Worm (Caenorhabditis elegans) whole organism, early embryonic: Measurements from ENCODE around the gene srd-47.

ENCODE experiments used
- B0310.2 ChIP-seq: sonication (generic microtip); optimal IDR thresholded peaks from 2 replicates; lab custom pipeline; 2016; ENCODE audit warnings: mild to moderate bottlenecking, missing genetic modification characterization, missing compliant biosample characterization
- F13C5.2 ChIP-seq: sonication (generic microtip); optimal IDR thresholded peaks from 2 replicates; lab custom pipeline; 2017; ENCODE audit warnings: mild to moderate bottlenecking, missing genetic modification characterization, inconsistent platforms, missing compliant biosample characterization
- aly-1 ChIP-seq: sonication (generic microtip); optimal IDR thresholded peaks from 2 replicates; lab custom pipeline; 2016; ENCODE audit warnings: missing genetic modification characterization, missing compliant biosample characterization
- ama-1 ChIP-seq: fragments of 150-350 bp; optimal IDR thresholded peaks from 2 replicates; lab custom pipeline; 2014
- ceh-13 ChIP-seq: fragments of 200-800 bp; sonication (Bioruptor generic); optimal IDR thresholded peaks from 2 replicates; lab custom pipeline; 2018; ENCODE audit warnings: mild to moderate bottlenecking, missing genetic modification characterization, missing compliant biosample characterization
- ceh-36 ChIP-seq: sonication (generic microtip); optimal IDR thresholded peaks from 2 replicates; lab custom pipeline; 2016; ENCODE audit warnings: missing genetic modification characterization, inconsistent platforms, missing compliant biosample characterization
- ets-7 ChIP-seq: sonication (generic microtip); optimal IDR thresholded peaks from 2 replicates; lab custom pipeline; 2016; ENCODE audit warnings: missing genotype, missing genetic modification characterization, missing compliant biosample characterization
- flt-1 ChIP-seq: fragments of 200-800 bp; sonication (Bioruptor generic); IDR thresholded peaks from 2 replicates; pipeline ENCODE4 v1.3.6; 2022; ENCODE audit warnings: missing genetic modification characterization, missing compliant biosample characterization
- hmbx-1 ChIP-seq: sonication (generic microtip); optimal IDR thresholded peaks from 2 replicates; lab custom pipeline; 2016; ENCODE audit warnings: mild to moderate bottlenecking, missing genetic modification characterization, missing compliant biosample characterization
- hmg-4 ChIP-seq: fragments of 200-800 bp; sonication (Bioruptor generic); optimal IDR thresholded peaks from 2 replicates; lab custom pipeline; 2018; ENCODE audit warnings: mild to moderate bottlenecking, missing genetic modification characterization, missing compliant biosample characterization
- hnd-1 ChIP-seq: sonication (generic microtip); optimal IDR thresholded peaks from 2 replicates; lab custom pipeline; 2016; ENCODE audit warnings: missing genetic modification characterization, missing compliant biosample characterization
- pes-1 ChIP-seq: fragments of 200-800 bp; sonication (Bioruptor generic); IDR thresholded peaks from 2 replicates; pipeline ENCODE4 v1.3.6; 2022; ENCODE audit warnings: missing genetic modification reagents, missing genetic modification characterization, missing compliant biosample characterization
- scrt-1 ChIP-seq: fragments of 200-800 bp; sonication (Bioruptor generic); IDR thresholded peaks from 2 replicates; pipeline ENCODE4 v1.3.6; 2022; ENCODE audit warnings: missing genetic modification characterization, missing compliant biosample characterization
- sea-1 ChIP-seq: fragments of 200-800 bp; sonication (Bioruptor generic); conservative IDR thresholded peaks from 2 replicates; pipeline ENCODE4 v1.3.6; 2022; ENCODE audit warnings: missing genetic modification characterization, missing compliant biosample characterization
- tbx-11 ChIP-seq: fragments of 200-800 bp; sonication (Bioruptor generic); IDR thresholded peaks from 2 replicates; pipeline ENCODE4 v1.3.6; 2022; ENCODE audit warnings: missing genetic modification characterization, missing compliant biosample characterization
- tbx-37 ChIP-seq: fragments of 200-800 bp; sonication (Bioruptor generic); conservative IDR thresholded peaks from 2 replicates; pipeline ENCODE4 v1.3.6; 2022; ENCODE audit warnings: missing genetic modification reagents, missing genetic modification characterization, missing compliant biosample characterization
- tra-4 ChIP-seq: sonication (generic microtip); optimal IDR thresholded peaks from 2 replicates; lab custom pipeline; 2017; ENCODE audit warnings: missing genetic modification characterization, missing compliant biosample characterization

srd-47 gene

ce11 chrX:12317560-12317959 lies 15.9 kb upstream of the srd-47 start:
- TF ChIP-seq hmbx-1 (no peak), ceh-36 (tag; lab: Kevin White, UChicago) (no peak), hmg-4 (no peak), F13C5.2 (tag; lab: Kevin White, UChicago) (no peak), scrt-1 (no peak), tbx-37 (GFP tag; lab: Robert Waterston, UW) (no peak), tra-4 (tag; lab: Kevin White, UChicago) (no peak), tbx-11 (GFP tag; lab: Robert Waterston, UW) (no peak), B0310.2 (no peak), flt-1 (GFP tag; lab: Robert Waterston, UW) (no peak), ets-7 (tag; lab: Kevin White, UChicago) (no peak), sea-1 (GFP tag; lab: Robert Waterston, UW) (no peak), aly-1 (no peak)

ce11 chrX:12320737-12321136 lies 12.7 kb upstream of the srd-47 start, which contains the start of gene ceh-40:
TSS of gene ceh-40 (minus strand) at chrX:12320777.
- TF ChIP-seq F13C5.2 (tag; lab: Kevin White, UChicago) (no peak), hnd-1 (tag; lab: Kevin White, UChicago) (no peak), aly-1 (no peak), scrt-1 (no peak), hmbx-1 (no peak), ama-1 (lab: Kevin White, UChicago) (no peak)

ce11 chrX:12321357-12321756 lies 12.1 kb upstream of the srd-47 start, which contains the start of gene F17A2.13:
TSS of gene F17A2.13 (plus strand) at chrX:12321657.
- TF ChIP-seq tra-4 (tag; lab: Kevin White, UChicago), result no peak

ce11 chrX:12323439-12323838 lies 10.0 kb upstream of the srd-47 start, which contains the start of gene srd-40:
TSS of gene srd-40 (plus strand) at chrX:12323739.
- TF ChIP-seq tbx-11 (GFP tag; lab: Robert Waterston, UW) (no peak), pes-1 (GFP tag; lab: Robert Waterston, UW) (no peak), ceh-13 (GFP tag; lab: Kevin White, UChicago) (no peak), hmg-4 (no peak), ama-1 (lab: Kevin White, UChicago) (no peak), tra-4 (tag; lab: Kevin White, UChicago) (no peak), scrt-1 (no peak), tbx-37 (GFP tag; lab: Robert Waterston, UW) (no peak), F13C5.2 (tag; lab: Kevin White, UChicago) (no peak), ceh-36 (tag; lab: Kevin White, UChicago) (no peak), hmbx-1 (no peak), aly-1 (no peak), hnd-1 (tag; lab: Kevin White, UChicago) (no peak), B0310.2 (no peak), sea-1 (GFP tag; lab: Robert Waterston, UW) (no peak), flt-1 (GFP tag; lab: Robert Waterston, UW) (no peak), ets-7 (tag; lab: Kevin White, UChicago) (no peak)

ce11 chrX:12326424-12326823 lies 7.0 kb upstream of the srd-47 start, which contains the start of gene srd-41:
TSS of gene srd-41 (plus strand) at chrX:12326724.
- no peak for TF ChIP-seq pes-1 (GFP tag; lab: Robert Waterston, UW)
- TF ChIP-seq ets-7 (tag; lab: Kevin White, UChicago), result no peak
- no peak for TF ChIP-seq hmbx-1
- no peak for TF ChIP-seq ceh-36 (tag; lab: Kevin White, UChicago)
- TF ChIP-seq F13C5.2 (tag; lab: Kevin White, UChicago), result no peak
- no peak for TF ChIP-seq B0310.2
- TF ChIP-seq ama-1 (lab: Kevin White, UChicago), result no peak
- no peak for TF ChIP-seq sea-1 (GFP tag; lab: Robert Waterston, UW)
- TF ChIP-seq aly-1, result no peak
- TF ChIP-seq ceh-13 (GFP tag; lab: Kevin White, UChicago), result no peak
- TF ChIP-seq flt-1 (GFP tag; lab: Robert Waterston, UW), result no peak
- TF ChIP-seq scrt-1, result no peak
- no peak for TF ChIP-seq tbx-37 (GFP tag; lab: Robert Waterston, UW)
- TF ChIP-seq hnd-1 (tag; lab: Kevin White, UChicago), result no peak
- no peak for TF ChIP-seq tra-4 (tag; lab: Kevin White, UChicago)
- TF ChIP-seq tbx-11 (GFP tag; lab: Robert Waterston, UW), result no peak
- no peak for TF ChIP-seq hmg-4

- no peak for TF ChIP-seq tbx-37 (GFP tag; lab: Robert Waterston, UW)
- no peak for TF ChIP-seq hmg-4
- TF ChIP-seq tbx-11 (GFP tag; lab: Robert Waterston, UW), result no peak
- TF ChIP-seq scrt-1, result no peak
- no peak for TF ChIP-seq ets-7 (tag; lab: Kevin White, UChicago)
- no peak for TF ChIP-seq sea-1 (GFP tag; lab: Robert Waterston, UW)
- TF ChIP-seq aly-1, result no peak
- TF ChIP-seq ceh-36 (tag; lab: Kevin White, UChicago), result no peak
- no peak for TF ChIP-seq pes-1 (GFP tag; lab: Robert Waterston, UW)
Measured at ce11 chrX:12328676-12329075, 4.8 kb upstream of the srd-47 start, which contains the start of gene srd-45. TSS of gene srd-45 (plus strand) at chrX:12328976.

ce11 chrX:12331795-12332194 lies 1.6 kb upstream of the srd-47 start, which contains the start of gene srd-46:
TSS of gene srd-46 (plus strand) at chrX:12332095.
- TF ChIP-seq aly-1 (no peak), hnd-1 (tag; lab: Kevin White, UChicago) (no peak), ets-7 (tag; lab: Kevin White, UChicago) (no peak), pes-1 (GFP tag; lab: Robert Waterston, UW) (no peak), scrt-1 (no peak), ama-1 (lab: Kevin White, UChicago) (no peak), tbx-37 (GFP tag; lab: Robert Waterston, UW) (no peak)

- TF ChIP-seq sea-1 (GFP tag; lab: Robert Waterston, UW), result no peak
- no peak for TF ChIP-seq ets-7 (tag; lab: Kevin White, UChicago)
Measured at ce11 chrX:12335808-12336207, 2.4 kb downstream of the srd-47 start, which contains the start of gene srd-48. TSS of gene srd-48 (plus strand) at chrX:12336108.
